Fruit fly (Drosophila melanogaster) whole organism, adult: ENCODE measurements around the gene Mkp3.

Source experiments
- CG14711 ChIP-seq: fragments of 200-800 bp; sonication (Bioruptor generic); optimal IDR thresholded peaks from 2 replicates; lab custom pipeline; 2018; ENCODE audit warnings: missing biosample characterization, mild to moderate bottlenecking, missing genetic modification characterization, moderate library complexity
- CG33017 ChIP-seq: fragments of 200-800 bp; sonication (Bioruptor generic); optimal IDR thresholded peaks from 2 replicates; lab custom pipeline; 2018; ENCODE audit warnings: missing biosample characterization, mild to moderate bottlenecking, missing genetic modification characterization, moderate library complexity
- CG5204 ChIP-seq: fragments of 200-800 bp; sonication (Bioruptor generic); optimal IDR thresholded peaks from 2 replicates; lab custom pipeline; 2016; ENCODE audit warnings: missing biosample characterization, missing genetic modification characterization
- CG7045 ChIP-seq: fragments of 200-800 bp; sonication (Bioruptor generic); optimal IDR thresholded peaks from 2 replicates; lab custom pipeline; 2017; ENCODE audit warnings: missing biosample characterization, mild to moderate bottlenecking, missing genetic modification characterization
- Hr96 ChIP-seq: fragments of 200-800 bp; sonication (Bioruptor generic); optimal IDR thresholded peaks from 2 replicates; lab custom pipeline; 2016; ENCODE audit warnings: missing biosample characterization, missing genetic modification characterization
- Mnt ChIP-seq: fragments of 200-800 bp; sonication (Bioruptor generic); optimal IDR thresholded peaks from 2 replicates; lab custom pipeline; 2016; ENCODE audit warnings: missing biosample characterization, mild to moderate bottlenecking, missing genetic modification characterization
- bab1 ChIP-seq: fragments of 200-800 bp; sonication (Bioruptor generic); optimal IDR thresholded peaks from 3 replicates; lab custom pipeline; 2019; ENCODE audit warnings: missing biosample characterization, mild to moderate bottlenecking, missing genetic modification characterization, moderate library complexity
- cic ChIP-seq: fragments of 200-800 bp; sonication (Bioruptor generic); optimal IDR thresholded peaks from 2 replicates; lab custom pipeline; 2017; ENCODE audit warnings: missing biosample characterization, mild to moderate bottlenecking, missing genetic modification characterization, moderate library complexity
- kay ChIP-seq: fragments of 200-800 bp; sonication (Bioruptor generic); peaks from one replicate; lab custom pipeline; 2016; ENCODE audit warnings: missing biosample characterization, missing genetic modification characterization, borderline replicate concordance

DNA sequence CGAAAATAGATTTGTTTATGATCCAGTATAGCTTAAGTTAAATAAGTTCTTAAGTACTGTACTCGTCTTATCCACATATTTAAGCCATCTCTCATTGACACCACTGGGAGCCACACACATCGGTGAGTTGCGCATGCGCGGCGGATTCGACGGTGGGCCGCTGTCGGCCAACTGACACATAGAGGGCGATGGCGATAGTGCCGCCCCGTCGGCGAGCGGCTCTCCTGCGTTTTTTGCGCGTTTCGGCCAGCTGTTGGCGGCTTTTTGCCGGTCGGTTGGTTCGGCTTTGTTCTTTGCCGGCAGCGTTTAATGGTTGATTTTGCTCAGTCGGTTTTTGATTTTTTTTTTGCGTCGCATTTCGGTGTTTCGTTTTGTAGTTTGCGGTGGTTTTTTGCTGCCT lies 32.0 kb downstream of the Mkp3 start:
- TF ChIP-seq Mnt (GFP tag; lab: Kevin White, UChicago) (no peak), Hr96 (GFP tag; lab: Kevin White, UChicago) (no peak), cic (GFP tag; lab: Kevin White, UChicago) (no peak), bab1 (GFP tag; lab: Kevin White, UChicago) (no peak), kay (GFP tag; lab: Kevin White, UChicago) (no peak), CG5204 (GFP tag; lab: Kevin White, UChicago) (no peak), CG14711 (tag; lab: Kevin White, UChicago) (no peak), CG33017 (tag; lab: Kevin White, UChicago) (no peak), CG7045 (no peak)
